Fruit fly (Drosophila melanogaster): ENCODE measurements around the gene NimB3.

The NimB3 gene

dm6 chr2L:13967846-13968350, at the start of gene NimB3:
TSS of gene NimB3 (minus strand) at chr2L:13967985.
- no peak for TF ChIP-seq CG15710 (tag; optimal IDR thresholded peaks at IDR 0.05)
- TF ChIP-seq D1 (tag; optimal IDR thresholded peaks at IDR 0.05), result no peak
- TF ChIP-seq Pif1A (GFP tag; optimal IDR thresholded peaks at IDR 0.05), result no peak
- TF ChIP-seq CG9948 (tag; optimal IDR thresholded peaks at IDR 0.05), result no peak
- TF ChIP-seq Snoo (tag; optimal IDR thresholded peaks at IDR 0.05), result no peak
- no peak for TF ChIP-seq CG17806 (tag; optimal IDR thresholded peaks at IDR 0.05)
- no peak for TF ChIP-seq CG8301 (tag; optimal IDR thresholded peaks at IDR 0.05)
- no peak for TF ChIP-seq CG34367 (tag; optimal IDR thresholded peaks at IDR 0.05)
- TF ChIP-seq Pif1B (GFP tag; optimal IDR thresholded peaks at IDR 0.05), result no peak
- no peak for TF ChIP-seq fd96Ca (GFP tag; IDR thresholded peaks at IDR 0.05)
- no peak for TF ChIP-seq EcR (GFP tag; optimal IDR thresholded peaks at IDR 0.05)
- TF ChIP-seq Ets98B (GFP tag; IDR thresholded peaks at IDR 0.05), result no peak
- no peak for TF ChIP-seq CG8159 (tag; optimal IDR thresholded peaks at IDR 0.05)
- no peak for TF ChIP-seq CG32121 (GFP tag; IDR thresholded peaks at IDR 0.05)

- TF ChIP-seq CG32121 (GFP tag; IDR thresholded peaks at IDR 0.05), result no peak
- TF ChIP-seq CG10348 (GFP tag; IDR thresholded peaks at IDR 0.05), result no peak
- TF ChIP-seq D1 (tag; optimal IDR thresholded peaks at IDR 0.05), result no peak
- no peak for TF ChIP-seq CG8159 (tag; optimal IDR thresholded peaks at IDR 0.05)
- TF ChIP-seq gl (tag; optimal IDR thresholded peaks at IDR 0.05), result no peak
- no peak for TF ChIP-seq CG12605 (GFP tag; IDR thresholded peaks at IDR 0.05)
Measured at dm6 chr2L:14015109-14015508, 47.3 kb upstream of the NimB3 start.

- TF ChIP-seq Pif1B (GFP tag; optimal IDR thresholded peaks at IDR 0.05), result no peak
- no peak for TF ChIP-seq CG32121 (GFP tag; IDR thresholded peaks at IDR 0.05)
- no peak for TF ChIP-seq CG15710 (tag; optimal IDR thresholded peaks at IDR 0.05)
- TF ChIP-seq CG9948 (tag; optimal IDR thresholded peaks at IDR 0.05), result no peak
- no peak for TF ChIP-seq CG14655 (GFP tag; optimal IDR thresholded peaks at IDR 0.05)
- no peak for TF ChIP-seq CG10348 (GFP tag; IDR thresholded peaks at IDR 0.05)
Measured at dm6 chr2L:14013478-14013877, 45.7 kb upstream of the NimB3 start.

- TF ChIP-seq CG9948 (tag; optimal IDR thresholded peaks at IDR 0.05), result no peak
- TF ChIP-seq EcR (GFP tag; optimal IDR thresholded peaks at IDR 0.05), result no peak
Measured at dm6 chr2L:14012304-14013054, 44.7 kb upstream of the NimB3 start, which contains the start of gene bgm. TSS of gene bgm (plus strand) at chr2L:14013004.

dm6 chr2L:14011591-14012303, 44.0 kb upstream of the NimB3 start:
- no peak for TF ChIP-seq CG4496 (GFP tag; IDR thresholded peaks at IDR 0.05)
- peak; percentile 15 for TF ChIP-seq CG14655 (GFP tag; optimal IDR thresholded peaks at IDR 0.05)
- TF ChIP-seq CG8159 (tag; optimal IDR thresholded peaks at IDR 0.05), result peak; percentile 7
- no peak for TF ChIP-seq CG10348 (GFP tag; IDR thresholded peaks at IDR 0.05)
- TF ChIP-seq EcR (GFP tag; optimal IDR thresholded peaks at IDR 0.05), result no peak
- TF ChIP-seq fd96Ca (GFP tag; IDR thresholded peaks at IDR 0.05), result no peak
- TF ChIP-seq Snoo (tag; optimal IDR thresholded peaks at IDR 0.05), result peak; percentile 12
- TF ChIP-seq Ets98B (GFP tag; IDR thresholded peaks at IDR 0.05), result peak; percentile 51; the same call in 1 of the 2 replicates
- no peak for TF ChIP-seq CG13204 (GFP tag; optimal IDR thresholded peaks at IDR 0.05)
- peak; percentile 9 for TF ChIP-seq Pif1A (GFP tag; optimal IDR thresholded peaks at IDR 0.05)
- 0 out of 2 replicates have a peak, but pooled peaks have one; percentile 27 for TF ChIP-seq CG12605 (GFP tag; IDR thresholded peaks at IDR 0.05)
- TF ChIP-seq CG15710 (tag; optimal IDR thresholded peaks at IDR 0.05), result no peak

dm6 chr2L:14010410-14010809, 42.6 kb upstream of the NimB3 start:
- no peak for TF ChIP-seq CG14655 (GFP tag; optimal IDR thresholded peaks at IDR 0.05)
- no peak for TF ChIP-seq rn (GFP tag; IDR thresholded peaks at IDR 0.05)
- no peak for TF ChIP-seq CG4496 (GFP tag; IDR thresholded peaks at IDR 0.05)
- no peak for TF ChIP-seq CG15710 (tag; optimal IDR thresholded peaks at IDR 0.05)
- no peak for TF ChIP-seq EcR (GFP tag; optimal IDR thresholded peaks at IDR 0.05)
- no peak for TF ChIP-seq D1 (tag; optimal IDR thresholded peaks at IDR 0.05)
- no peak for TF ChIP-seq Snoo (tag; optimal IDR thresholded peaks at IDR 0.05)
- TF ChIP-seq CG17806 (tag; optimal IDR thresholded peaks at IDR 0.05), result no peak
- TF ChIP-seq CG32121 (GFP tag; IDR thresholded peaks at IDR 0.05), result no peak
- no peak for TF ChIP-seq Pif1A (GFP tag; optimal IDR thresholded peaks at IDR 0.05)
- no peak for TF ChIP-seq CG12605 (GFP tag; IDR thresholded peaks at IDR 0.05)
- no peak for TF ChIP-seq CG9948 (tag; optimal IDR thresholded peaks at IDR 0.05)
- no peak for TF ChIP-seq CG8159 (tag; optimal IDR thresholded peaks at IDR 0.05)
- no peak for TF ChIP-seq CG13204 (GFP tag; optimal IDR thresholded peaks at IDR 0.05)
- no peak for TF ChIP-seq fd96Ca (GFP tag; IDR thresholded peaks at IDR 0.05)
- no peak for TF ChIP-seq gl (tag; optimal IDR thresholded peaks at IDR 0.05)
- TF ChIP-seq Pif1B (GFP tag; optimal IDR thresholded peaks at IDR 0.05), result no peak

Data from whole organism, pupa.